Worm (Caenorhabditis elegans): ENCODE results near the gene tba-7.

Gene tba-7

DNA sequence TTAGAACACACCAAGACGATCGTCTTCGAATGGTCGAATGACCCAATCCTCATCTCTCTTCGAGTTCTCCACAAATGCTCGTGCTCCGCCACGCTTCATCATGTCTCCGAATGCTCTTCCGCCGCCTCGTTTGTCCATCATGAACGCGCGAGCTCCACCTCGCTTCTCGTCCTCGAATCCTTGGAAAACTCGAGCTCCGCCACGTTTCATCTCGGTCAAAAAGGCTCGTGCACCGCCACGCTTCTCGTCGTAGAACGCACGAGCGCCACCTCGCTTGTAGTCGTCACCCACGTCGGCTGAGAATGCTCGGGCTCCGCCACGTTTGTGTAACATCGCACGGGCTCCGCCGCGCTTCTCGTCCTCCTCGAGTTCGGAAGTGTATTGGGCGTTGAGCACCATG, 17.8 kb upstream of the tba-7 start:
- TF ChIP-seq cog-1 (tag; optimal IDR thresholded peaks at IDR 0.05): no peak
- TF ChIP-seq ztf-23 (GFP tag; IDR thresholded peaks at IDR 0.05): no peak
- no peak for TF ChIP-seq T22C8.4 (GFP tag; IDR thresholded peaks at IDR 0.05)
- no peak for TF ChIP-seq ztf-29 (GFP tag; IDR thresholded peaks at IDR 0.05)
- TF ChIP-seq klf-2 (GFP tag; conservative IDR thresholded peaks at IDR 0.05): no peak
- TF ChIP-seq med-1 (GFP tag; optimal IDR thresholded peaks at IDR 0.05; ENCODE audit: insufficient read depth): no peak
- no peak for TF ChIP-seq tab-1 (GFP tag; IDR thresholded peaks at IDR 0.05)
- TF ChIP-seq ref-1 (GFP tag; conservative IDR thresholded peaks at IDR 0.05): no peak
- TF ChIP-seq flt-1 (GFP tag; IDR thresholded peaks at IDR 0.05): no peak

DNA sequence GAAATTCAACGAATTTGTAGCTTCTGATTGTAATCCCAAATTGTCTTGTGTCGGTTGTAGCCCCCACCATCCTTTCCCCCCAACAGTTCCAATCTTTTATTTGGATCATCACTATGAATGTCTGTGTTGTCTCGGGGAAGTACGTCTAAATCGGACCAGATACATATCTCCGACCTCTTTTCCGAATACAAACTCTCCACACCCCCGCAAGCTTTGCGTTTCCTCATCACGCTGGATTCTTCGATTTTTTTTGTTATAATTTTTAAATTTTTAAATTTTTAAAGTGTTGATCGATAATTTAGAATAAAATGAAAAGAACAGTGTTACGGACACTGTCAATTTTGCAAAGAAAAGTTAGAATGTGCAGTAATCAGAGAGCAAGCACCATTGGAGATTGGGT, 10.3 kb upstream of the tba-7 start, which contains the start of gene subs-4:
Gene subs-4 (plus strand): TSS at position 301 of the 400 bp plus-strand sequence.
- TF ChIP-seq ztf-23 (GFP tag; IDR thresholded peaks at IDR 0.05): no peak
- no peak for TF ChIP-seq tab-1 (GFP tag; IDR thresholded peaks at IDR 0.05)
- no peak for TF ChIP-seq ztf-29 (GFP tag; IDR thresholded peaks at IDR 0.05)
- no peak for TF ChIP-seq cog-1 (tag; optimal IDR thresholded peaks at IDR 0.05)

DNA sequence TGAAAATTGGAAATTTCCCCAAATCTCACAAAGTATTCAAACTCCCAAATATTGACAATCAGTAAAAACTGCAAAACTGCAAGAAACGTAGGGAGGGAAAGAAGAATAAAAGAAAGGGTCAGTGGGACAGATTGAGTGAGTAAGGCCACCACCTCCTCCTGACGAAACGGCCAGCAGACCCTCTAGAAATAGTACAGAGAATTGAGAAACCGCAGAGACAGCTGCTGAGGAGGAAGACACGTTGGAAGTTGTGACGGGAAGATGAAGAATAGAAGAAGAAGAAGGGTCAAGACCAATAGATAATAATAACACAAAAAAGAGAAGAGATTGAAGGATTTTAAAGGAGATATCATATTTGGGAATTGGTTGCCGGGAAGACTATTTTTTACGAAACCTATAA, 9.0 kb upstream of the tba-7 start:
- TF ChIP-seq ztf-29 (GFP tag; IDR thresholded peaks at IDR 0.05) (no peak), tab-1 (GFP tag; IDR thresholded peaks at IDR 0.05) (no peak), T22C8.4 (GFP tag; IDR thresholded peaks at IDR 0.05) (no peak), ztf-23 (GFP tag; IDR thresholded peaks at IDR 0.05) (no peak), klf-2 (GFP tag; conservative IDR thresholded peaks at IDR 0.05) (no peak), cog-1 (tag; optimal IDR thresholded peaks at IDR 0.05) (no peak), med-1 (GFP tag; optimal IDR thresholded peaks at IDR 0.05; ENCODE audit: insufficient read depth) (no peak), ref-1 (GFP tag; conservative IDR thresholded peaks at IDR 0.05) (no peak), flt-1 (GFP tag; IDR thresholded peaks at IDR 0.05) (no peak)

DNA sequence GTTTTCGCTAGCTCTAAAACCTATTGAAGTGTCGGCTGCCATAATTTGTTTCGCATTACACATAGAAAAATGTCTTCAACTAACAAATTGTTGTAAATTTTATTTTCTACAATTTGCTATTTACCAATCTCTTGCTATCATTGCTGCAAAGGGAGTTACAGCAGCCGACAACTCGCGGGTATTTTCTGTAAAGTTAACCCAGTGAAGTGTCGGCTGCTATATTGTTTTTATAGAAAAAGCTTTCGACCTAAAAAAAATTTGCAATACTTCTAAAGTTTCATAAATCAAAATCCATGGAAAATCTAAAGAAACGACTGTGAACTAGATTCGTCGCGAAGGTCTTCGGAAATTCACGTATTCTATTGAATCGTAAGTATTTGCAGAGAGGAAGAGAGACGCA, 7.3 kb upstream of the tba-7 start:
- no peak for TF ChIP-seq T22C8.4 (GFP tag; IDR thresholded peaks at IDR 0.05)
- no peak for TF ChIP-seq flt-1 (GFP tag; IDR thresholded peaks at IDR 0.05)
- no peak for TF ChIP-seq klf-2 (GFP tag; conservative IDR thresholded peaks at IDR 0.05)
- no peak for TF ChIP-seq cog-1 (tag; optimal IDR thresholded peaks at IDR 0.05)
- no peak for TF ChIP-seq med-1 (GFP tag; optimal IDR thresholded peaks at IDR 0.05; ENCODE audit: insufficient read depth)
- no peak for TF ChIP-seq ref-1 (GFP tag; conservative IDR thresholded peaks at IDR 0.05)

DNA sequence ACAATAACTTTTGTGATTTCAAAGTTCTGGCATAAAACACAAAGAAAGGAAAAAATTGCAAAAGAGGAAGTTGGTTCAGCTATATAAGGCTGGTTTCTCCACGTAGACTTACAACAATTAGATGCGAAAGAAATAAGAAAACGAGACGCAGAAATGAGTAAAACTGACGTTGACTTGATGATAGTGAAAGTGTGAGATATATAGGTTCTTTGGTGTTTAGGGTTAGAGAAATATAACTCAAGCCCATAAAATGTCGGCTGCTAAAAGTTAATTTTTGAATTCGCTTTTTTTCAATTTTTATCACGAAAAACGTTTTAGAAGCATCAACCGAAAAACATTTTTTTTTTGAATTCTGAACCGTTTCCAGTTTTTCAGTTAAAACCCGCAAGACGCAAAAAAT, 6.9 kb upstream of the tba-7 start:
- TF ChIP-seq ztf-23 (GFP tag; IDR thresholded peaks at IDR 0.05) (no peak), T22C8.4 (GFP tag; IDR thresholded peaks at IDR 0.05) (no peak), klf-2 (GFP tag; conservative IDR thresholded peaks at IDR 0.05) (no peak), ztf-29 (GFP tag; IDR thresholded peaks at IDR 0.05) (no peak), tab-1 (GFP tag; IDR thresholded peaks at IDR 0.05) (no peak), med-1 (GFP tag; optimal IDR thresholded peaks at IDR 0.05; ENCODE audit: insufficient read depth) (no peak), cog-1 (tag; optimal IDR thresholded peaks at IDR 0.05) (no peak), flt-1 (GFP tag; IDR thresholded peaks at IDR 0.05) (no peak), ref-1 (GFP tag; conservative IDR thresholded peaks at IDR 0.05) (no peak)

DNA sequence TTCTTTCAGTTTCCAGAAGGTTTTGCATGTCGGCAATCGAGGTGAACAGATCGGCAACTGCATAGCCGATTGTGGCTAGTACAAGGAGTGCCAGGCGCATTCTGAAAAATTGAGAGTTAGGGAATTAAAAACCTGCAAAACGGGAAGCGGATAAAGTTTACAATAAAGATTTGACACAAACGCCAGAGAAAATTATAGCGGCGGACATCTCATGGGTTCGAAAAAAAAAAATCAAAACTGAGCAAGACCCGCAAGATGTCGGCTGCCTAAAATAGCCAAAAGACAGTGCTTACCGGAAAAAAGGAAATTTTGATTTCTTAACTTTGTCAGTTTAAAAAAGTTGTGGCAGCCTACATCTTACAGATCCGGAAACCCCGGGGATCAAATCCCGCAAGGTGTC, 6.3 kb upstream of the tba-7 start, which contains the start of gene dpy-18:
Gene dpy-18 (minus strand): TSS at position 101 of the 400 bp plus-strand sequence.
- no peak for TF ChIP-seq med-1 (GFP tag; optimal IDR thresholded peaks at IDR 0.05; ENCODE audit: insufficient read depth)
- no peak for TF ChIP-seq ztf-29 (GFP tag; IDR thresholded peaks at IDR 0.05)
- TF ChIP-seq ref-1 (GFP tag; conservative IDR thresholded peaks at IDR 0.05): no peak
- TF ChIP-seq flt-1 (GFP tag; IDR thresholded peaks at IDR 0.05): no peak
- TF ChIP-seq T22C8.4 (GFP tag; IDR thresholded peaks at IDR 0.05): no peak
- no peak for TF ChIP-seq klf-2 (GFP tag; conservative IDR thresholded peaks at IDR 0.05)
- no peak for TF ChIP-seq ztf-23 (GFP tag; IDR thresholded peaks at IDR 0.05)
- no peak for TF ChIP-seq tab-1 (GFP tag; IDR thresholded peaks at IDR 0.05)
- TF ChIP-seq cog-1 (tag; optimal IDR thresholded peaks at IDR 0.05): no peak

DNA sequence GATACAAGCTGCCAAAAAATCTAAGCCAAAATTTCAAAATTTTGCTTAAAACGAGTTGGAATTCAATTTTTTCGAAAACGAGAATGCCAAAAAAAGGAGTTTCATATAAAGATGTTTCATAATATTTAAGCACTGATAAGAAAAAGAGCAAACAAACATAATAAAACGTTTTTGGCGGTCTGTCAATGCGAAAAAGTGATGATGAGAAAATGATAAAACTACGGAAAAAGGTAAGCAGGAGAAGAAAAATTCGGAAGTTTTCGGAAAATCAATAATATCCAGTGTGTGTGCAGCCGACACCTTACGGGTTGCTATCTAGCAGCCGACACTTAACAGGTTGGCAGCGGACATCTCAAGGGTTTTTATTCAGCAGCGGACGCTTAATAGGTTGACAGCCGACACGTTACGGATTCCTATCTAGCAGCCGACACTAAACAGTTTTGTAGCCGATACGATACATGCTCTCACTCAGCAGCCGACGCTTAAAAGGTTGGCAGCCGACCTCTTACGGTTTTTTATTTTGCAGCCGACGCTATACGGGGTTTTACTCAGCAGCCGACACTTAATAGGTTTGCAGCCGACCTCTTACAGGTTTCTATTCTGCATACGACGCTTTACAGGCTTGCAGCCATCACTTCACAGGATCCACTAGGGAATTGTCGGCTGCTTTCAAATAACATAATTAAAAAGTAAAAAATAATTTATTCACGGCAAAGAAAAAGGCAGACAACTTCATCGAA, 781 bp upstream of the tba-7 start:
- TF ChIP-seq cog-1 (tag; optimal IDR thresholded peaks at IDR 0.05) (no peak), flt-1 (GFP tag; IDR thresholded peaks at IDR 0.05) (no peak), ztf-23 (GFP tag; IDR thresholded peaks at IDR 0.05) (no peak), klf-2 (GFP tag; conservative IDR thresholded peaks at IDR 0.05) (no peak)

DNA sequence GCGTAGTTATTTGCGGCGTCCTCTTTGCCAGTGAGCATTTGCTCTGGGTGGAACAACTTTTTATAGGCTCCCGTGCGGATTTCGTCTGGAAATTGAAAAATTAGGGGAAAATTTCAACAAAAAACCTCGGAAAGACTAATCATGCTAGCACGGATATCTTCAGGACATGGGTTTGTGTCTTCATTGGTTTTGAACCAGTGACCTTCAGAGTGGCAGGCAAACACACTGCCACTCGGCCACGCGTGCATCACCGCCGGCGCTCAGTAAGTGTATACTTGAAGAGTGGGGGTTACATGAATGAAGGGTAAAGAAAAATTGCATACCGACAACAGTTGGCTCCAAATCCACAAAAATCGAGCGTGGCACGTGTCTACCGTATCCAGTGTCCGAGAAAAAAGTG, 352 bp downstream of the tba-7 start:
- TF ChIP-seq T22C8.4 (GFP tag; IDR thresholded peaks at IDR 0.05) (peak; percentile 87), flt-1 (GFP tag; IDR thresholded peaks at IDR 0.05) (peak; percentile 96), cog-1 (tag; optimal IDR thresholded peaks at IDR 0.05) (peak; percentile 83), ztf-29 (GFP tag; IDR thresholded peaks at IDR 0.05) (peak; percentile 91), med-1 (GFP tag; optimal IDR thresholded peaks at IDR 0.05; ENCODE audit: insufficient read depth) (peak; percentile 14), ztf-23 (GFP tag; IDR thresholded peaks at IDR 0.05) (peak; percentile 93), klf-2 (GFP tag; conservative IDR thresholded peaks at IDR 0.05) (peak; percentile 93), tab-1 (GFP tag; IDR thresholded peaks at IDR 0.05) (peak; percentile 95), ref-1 (GFP tag; conservative IDR thresholded peaks at IDR 0.05) (peak; percentile 95)

DNA sequence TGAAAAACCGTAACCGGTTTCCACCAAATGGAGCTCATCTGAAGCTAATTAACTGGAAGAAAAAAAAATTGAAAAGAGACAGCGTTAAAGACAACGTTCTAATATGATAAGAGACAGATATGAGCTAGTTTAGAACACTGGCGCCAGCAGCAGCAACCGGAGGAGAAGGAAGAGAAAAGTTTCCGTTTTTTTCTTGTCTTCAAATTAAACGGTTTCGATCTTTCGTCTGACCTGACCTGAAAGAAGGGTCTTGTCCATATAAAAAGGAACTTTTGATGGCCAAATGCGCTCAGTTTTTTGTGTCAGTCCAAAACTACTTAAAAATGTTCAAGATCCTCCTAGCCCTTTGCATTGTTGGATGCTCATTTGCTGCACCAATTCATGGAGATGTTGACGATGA, 5.1 kb downstream of the tba-7 start, which contains the start of gene T28D6.3:
Gene T28D6.3 (plus strand): TSS at position 301 of the 400 bp plus-strand sequence.
- no peak for TF ChIP-seq tab-1 (GFP tag; IDR thresholded peaks at IDR 0.05)

DNA sequence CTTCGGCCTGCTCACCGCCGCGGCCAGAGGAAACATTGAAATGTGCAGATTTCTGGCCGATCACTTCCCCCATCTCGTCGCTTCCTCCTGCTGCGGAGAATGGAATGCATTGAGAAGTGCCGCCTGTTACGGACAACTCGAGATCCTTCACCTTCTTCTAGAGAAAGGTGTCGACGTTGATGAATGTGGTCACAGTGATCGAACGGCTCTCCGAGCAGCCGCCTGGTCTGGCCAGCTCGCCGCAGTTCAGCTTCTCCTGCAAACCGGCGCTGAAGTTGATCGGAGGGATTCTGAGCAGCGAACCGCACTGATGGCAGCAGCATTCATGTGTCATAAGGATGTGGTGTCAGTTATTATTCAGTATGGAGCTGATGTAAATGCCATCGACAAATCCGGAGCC, 8.7 kb downstream of the tba-7 start:
- no peak for TF ChIP-seq med-1 (GFP tag; optimal IDR thresholded peaks at IDR 0.05; ENCODE audit: insufficient read depth)
- no peak for TF ChIP-seq flt-1 (GFP tag; IDR thresholded peaks at IDR 0.05)
- TF ChIP-seq cog-1 (tag; optimal IDR thresholded peaks at IDR 0.05): no peak
- no peak for TF ChIP-seq T22C8.4 (GFP tag; IDR thresholded peaks at IDR 0.05)
- no peak for TF ChIP-seq ztf-29 (GFP tag; IDR thresholded peaks at IDR 0.05)
- no peak for TF ChIP-seq ref-1 (GFP tag; conservative IDR thresholded peaks at IDR 0.05)
- TF ChIP-seq ztf-23 (GFP tag; IDR thresholded peaks at IDR 0.05): no peak
- TF ChIP-seq klf-2 (GFP tag; conservative IDR thresholded peaks at IDR 0.05): no peak
- no peak for TF ChIP-seq tab-1 (GFP tag; IDR thresholded peaks at IDR 0.05)

Data from whole organism, midembryonic.